Worm (Caenorhabditis elegans) whole organism, L1 larva: ENCODE results near the gene C25F9.16.
A peak's percentile ranks its signal among the peaks of the same experiment; 100 is the strongest.

ENCODE experiments used
- C04F5.9 ChIP-seq: sonication (generic microtip); optimal IDR thresholded peaks from 2 replicates; lab custom pipeline; 2016; ENCODE audit warnings: missing genetic modification characterization, missing compliant biosample characterization
- C16A3.4 ChIP-seq: fragments of 150-350 bp; optimal IDR thresholded peaks from 2 replicates; lab custom pipeline; 2014; ENCODE audit warnings: missing biosample characterization, missing genetic modification characterization
- aha-1 ChIP-seq: fragments of 150-350 bp; optimal IDR thresholded peaks from 2 replicates; lab custom pipeline; 2014; ENCODE audit warnings: missing biosample characterization, missing genetic modification characterization
- ceh-63 ChIP-seq: fragments of 200-800 bp; sonication (Bioruptor generic); optimal IDR thresholded peaks from 2 replicates; lab custom pipeline; 2018; ENCODE audit warnings: mild to moderate bottlenecking, missing genetic modification characterization, missing compliant biosample characterization
- ceh-8 ChIP-seq: fragments of 200-800 bp; sonication (Bioruptor generic); optimal IDR thresholded peaks from 2 replicates; lab custom pipeline; 2018; ENCODE audit warnings: mild to moderate bottlenecking, missing genetic modification characterization, moderate library complexity, missing compliant biosample characterization
- dpl-1 ChIP-seq, 3 experiments: fragments of 150-350 bp in 2 of 3; sonication (generic microtip) in 1 of 3; optimal IDR thresholded peaks; 2 replicates each; lab custom pipeline; 2014 to 2017; ENCODE audit warnings: missing biosample characterization in 3 of 3, missing genetic modification characterization in 3 of 3, missing genetic modification reagents in 3 of 3
- efl-1 ChIP-seq, 4 experiments: fragments of 150-350 bp; optimal IDR thresholded peaks in 3 of 4; peaks in 1 of 4; 1 replicate in 1 of 4; 2 replicates in 3 of 4; lab custom pipeline; 2014; ENCODE audit warnings: missing biosample characterization in 2 of 4, missing genetic modification characterization in 2 of 4, missing genetic modification reagents in 2 of 4
- efl-3 ChIP-seq: fragments of 200-800 bp; sonication (Bioruptor generic); optimal IDR thresholded peaks from 2 replicates; lab custom pipeline; 2018; ENCODE audit warnings: mild to moderate bottlenecking, missing genetic modification characterization, missing compliant biosample characterization
- ets-5 ChIP-seq: fragments of 200-800 bp; sonication (Bioruptor generic); IDR thresholded peaks from 2 replicates; pipeline ENCODE4 v1.3.6; 2022; ENCODE audit warnings: missing genetic modification characterization, missing compliant biosample characterization
- grh-1 ChIP-seq: fragments of 200-800 bp; sonication (Bioruptor generic); IDR thresholded peaks from 2 replicates; pipeline ENCODE4 v1.3.6; 2022; ENCODE audit warnings: missing genetic modification reagents, missing genetic modification characterization, missing compliant biosample characterization
- hlh-17 ChIP-seq: fragments of 200-800 bp; sonication (Bioruptor generic); optimal IDR thresholded peaks from 2 replicates; lab custom pipeline; 2018; ENCODE audit warnings: missing genetic modification characterization, mild to moderate bottlenecking, missing compliant biosample characterization, moderate library complexity, borderline replicate concordance
- irx-1 ChIP-seq: sonication (generic microtip); optimal IDR thresholded peaks from 2 replicates; lab custom pipeline; 2016; ENCODE audit warnings: missing genetic modification characterization, missing compliant biosample characterization
- isw-1 ChIP-seq: fragments of 200-800 bp; sonication (Bioruptor generic); IDR thresholded peaks from 2 replicates; pipeline ENCODE4 v1.3.6; 2022; ENCODE audit warnings: missing genetic modification characterization, missing compliant biosample characterization
- lin-14 ChIP-seq: fragments of 200-800 bp; sonication (Bioruptor generic); optimal IDR thresholded peaks from 2 replicates; lab custom pipeline; 2018; ENCODE audit warnings: mild to moderate bottlenecking, missing genetic modification characterization, moderate library complexity, missing compliant biosample characterization
- lin-15B ChIP-seq: fragments of 150-350 bp; sonication (generic microtip); optimal IDR thresholded peaks from 3 replicates; lab custom pipeline; 2014; ENCODE audit warnings: missing biosample characterization, missing genetic modification characterization
- lin-35 ChIP-seq, 2 experiments: fragments of 150-350 bp; optimal IDR thresholded peaks; 2 replicates each; lab custom pipeline; 2014; ENCODE audit warnings: missing biosample characterization in 2 of 2, missing genetic modification characterization in 2 of 2, missing genetic modification reagents in 2 of 2
- mdl-1 ChIP-seq, 2 experiments: fragments of 150-350 bp; optimal IDR thresholded peaks; 2 replicates each; lab custom pipeline; 2014 to 2017; ENCODE audit warnings: missing biosample characterization in 2 of 2, missing genetic modification characterization in 2 of 2, inconsistent platforms in 1 of 2
- nhr-11 ChIP-seq: fragments of 150-350 bp; optimal IDR thresholded peaks from 2 replicates; lab custom pipeline; 2014; ENCODE audit warnings: missing biosample characterization, missing genetic modification characterization
- nhr-12 ChIP-seq: sonication (generic microtip); optimal IDR thresholded peaks from 2 replicates; lab custom pipeline; 2017; ENCODE audit warnings: missing biosample characterization, missing genetic modification characterization
- nhr-28 ChIP-seq: fragments of 150-350 bp; optimal IDR thresholded peaks from 2 replicates; lab custom pipeline; 2014; ENCODE audit warnings: missing biosample characterization, missing genetic modification characterization
- nhr-85 ChIP-seq: sonication (generic microtip); peaks from one replicate; lab custom pipeline; 2016; ENCODE audit warnings: missing genetic modification characterization, inconsistent platforms, missing compliant biosample characterization
- pag-3 ChIP-seq: sonication (generic microtip); optimal IDR thresholded peaks from 2 replicates; lab custom pipeline; 2017; ENCODE audit warnings: missing genetic modification characterization, mild to moderate bottlenecking, missing compliant biosample characterization, antibody characterized with exemption, borderline replicate concordance; ENCODE audit not compliant: insufficient read depth
- pax-3 ChIP-seq: fragments of 200-800 bp; sonication (Bioruptor generic); optimal IDR thresholded peaks from 2 replicates; lab custom pipeline; 2018; ENCODE audit warnings: mild to moderate bottlenecking, missing genetic modification characterization, moderate library complexity, missing compliant biosample characterization
- skn-1 ChIP-seq: fragments of 150-350 bp; optimal IDR thresholded peaks from 2 replicates; lab custom pipeline; 2014; ENCODE audit warnings: missing biosample characterization, missing genetic modification characterization
- snu-23 ChIP-seq: sonication (generic microtip); optimal IDR thresholded peaks from 2 replicates; lab custom pipeline; 2016; ENCODE audit warnings: missing genetic modification characterization, missing compliant biosample characterization
- tbx-2 ChIP-seq: sonication (generic microtip); optimal IDR thresholded peaks from 2 replicates; lab custom pipeline; 2016; ENCODE audit warnings: missing genetic modification characterization, missing compliant biosample characterization
- unc-62 ChIP-seq: fragments of 150-350 bp; optimal IDR thresholded peaks from 2 replicates; lab custom pipeline; 2014; ENCODE audit warnings: missing biosample characterization, missing genetic modification reagents, missing genetic modification characterization
- unc-86 ChIP-seq: sonication (generic microtip); optimal IDR thresholded peaks from 2 replicates; lab custom pipeline; 2016; ENCODE audit warnings: missing genetic modification characterization, missing compliant biosample characterization
- xbp-1 ChIP-seq: sonication (generic microtip); optimal IDR thresholded peaks from 2 replicates; lab custom pipeline; 2016; ENCODE audit warnings: missing genetic modification characterization, missing compliant biosample characterization
- ztf-11 ChIP-seq, 2 experiments: sonication (generic microtip); optimal IDR thresholded peaks; 2 replicates each; lab custom pipeline; 2016 to 2017; ENCODE audit warnings: missing genetic modification characterization in 2 of 2, missing biosample characterization in 1 of 2, missing compliant biosample characterization in 1 of 2

C25F9.16 gene

DNA sequence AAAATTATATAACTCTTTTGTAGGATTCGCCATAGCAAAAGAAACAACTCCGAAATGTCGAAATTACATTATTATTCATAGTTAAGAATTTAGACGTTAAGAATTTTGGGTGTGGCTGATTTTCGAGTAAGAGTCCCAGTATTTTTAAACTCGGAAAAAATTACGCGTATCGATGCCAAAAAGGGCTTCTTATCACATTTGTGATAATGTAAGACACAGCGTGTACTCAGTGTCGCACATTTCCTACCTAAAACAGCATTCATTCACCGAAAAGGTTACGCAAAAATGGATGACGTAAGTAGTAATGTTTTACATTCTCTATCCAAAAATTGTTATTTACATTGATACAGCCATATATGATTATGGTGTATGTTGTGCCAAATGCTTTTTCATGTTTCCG, 15.4 kb downstream of the C25F9.16 start, which contains the start of gene M04C3.5:
Gene M04C3.5 (plus strand): TSS at position 190 of the 400 bp plus-strand sequence.
- no peak for TF ChIP-seq lin-35 (GFP tag; optimal IDR thresholded peaks at IDR 0.05; lab: Kevin White, UChicago)
- no peak for TF ChIP-seq efl-3
- no peak for TF ChIP-seq skn-1 (tag; lab: Kevin White, UChicago)
- no peak for TF ChIP-seq unc-62 (GFP tag; lab: Kevin White, UChicago)
- no peak for TF ChIP-seq efl-1 (optimal IDR thresholded peaks at IDR 0.05; lab: Kevin White, UChicago)
- no peak for TF ChIP-seq efl-1 (GFP tag; optimal IDR thresholded peaks at IDR 0.05 in 1 of 2; lab: Kevin White, UChicago)
- no peak for TF ChIP-seq pax-3 (tag; lab: Kevin White, UChicago)
- no peak for TF ChIP-seq irx-1 (tag; lab: Kevin White, UChicago)
- TF ChIP-seq nhr-12 (tag; lab: Kevin White, UChicago), result no peak
- no peak for TF ChIP-seq nhr-28 (tag; lab: Kevin White, UChicago)
- no peak for TF ChIP-seq aha-1 (tag; lab: Kevin White, UChicago)
- TF ChIP-seq C16A3.4 (tag; lab: Kevin White, UChicago), result no peak
- no peak for TF ChIP-seq dpl-1 (GFP tag; optimal IDR thresholded peaks at IDR 0.05; lab: Kevin White, UChicago)
- no peak for TF ChIP-seq unc-86 (tag; lab: Kevin White, UChicago)
- TF ChIP-seq snu-23 (GFP tag; lab: Kevin White, UChicago), result no peak
- no peak for TF ChIP-seq ztf-11 (tag; optimal IDR thresholded peaks at IDR 0.05; lab: Kevin White, UChicago)
- TF ChIP-seq xbp-1 (tag; lab: Kevin White, UChicago), result no peak
- TF ChIP-seq tbx-2 (tag; lab: Kevin White, UChicago), result no peak
- TF ChIP-seq pag-3, result no peak
- TF ChIP-seq, all 84 proteins: peak for 0

DNA sequence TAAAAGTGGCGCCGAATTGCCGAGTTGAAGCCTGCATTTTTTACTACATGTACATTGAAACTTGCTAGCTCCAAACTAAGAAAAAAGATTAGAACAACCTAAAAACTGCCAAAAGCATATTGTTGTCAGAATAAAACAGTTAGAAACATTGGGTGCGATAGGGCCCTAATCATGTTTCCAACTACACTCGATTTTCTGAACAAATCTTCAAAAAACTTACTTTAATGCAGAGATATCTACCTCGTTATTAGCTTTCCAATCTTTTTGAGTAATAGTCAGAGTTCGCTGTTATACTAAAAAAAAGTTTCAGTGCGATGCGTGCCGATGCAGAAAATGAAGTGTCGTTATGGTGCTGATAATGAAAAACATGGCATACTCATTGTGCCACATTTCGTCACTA, 21.5 kb downstream of the C25F9.16 start, which contains the start of the genes Y43F8B.13 and Y43F8B.14:
Gene Y43F8B.13 (plus strand): TSS at position 301 of the 400 bp plus-strand sequence.
Gene Y43F8B.14 (minus strand): TSS at position 322 of the 400 bp plus-strand sequence.
- no peak for TF ChIP-seq mdl-1 (tag; optimal IDR thresholded peaks at IDR 0.05; lab: Kevin White, UChicago)
- TF ChIP-seq pax-3 (tag; lab: Kevin White, UChicago), result no peak
- TF ChIP-seq C04F5.9 (tag; lab: Kevin White, UChicago), result no peak
- no peak for TF ChIP-seq hlh-17 (GFP tag; lab: Kevin White, UChicago)
- no peak for TF ChIP-seq ceh-63 (GFP tag; lab: Kevin White, UChicago)

ce11 chrV:19457120-19457519, 22.9 kb downstream of the C25F9.16 start, which contains the start of gene Y43F8B.24:
Gene Y43F8B.24 (plus strand): TSS chrV:19457420.
- TF ChIP-seq efl-1 (optimal IDR thresholded peaks at IDR 0.05; lab: Kevin White, UChicago) (no peak), efl-1 (GFP tag; optimal IDR thresholded peaks at IDR 0.05 in 1 of 2; lab: Kevin White, UChicago) (peak in 1 of 2 experiments; percentile 52), tbx-2 (tag; lab: Kevin White, UChicago) (no peak)

- TF ChIP-seq lin-14 (GFP tag; lab: Kevin White, UChicago), result no peak
- TF ChIP-seq nhr-85 (tag; lab: Kevin White, UChicago), result no peak
- no peak for TF ChIP-seq nhr-11 (tag; lab: Kevin White, UChicago)
- TF ChIP-seq ceh-8 (GFP tag; lab: Kevin White, UChicago), result no peak
- no peak for TF ChIP-seq C16A3.4 (tag; lab: Kevin White, UChicago)
- TF ChIP-seq ets-5 (GFP tag; lab: Robert Waterston, UW), result no peak
- no peak for TF ChIP-seq skn-1 (tag; lab: Kevin White, UChicago)
- no peak for TF ChIP-seq lin-15B (tag; lab: Kevin White, UChicago)
- no peak for TF ChIP-seq hlh-17 (GFP tag; lab: Kevin White, UChicago)
- no peak for TF ChIP-seq tbx-2 (tag; lab: Kevin White, UChicago)
- TF ChIP-seq isw-1 (GFP tag; lab: Robert Waterston, UW), result no peak
- no peak for TF ChIP-seq grh-1 (GFP tag; lab: Robert Waterston, UW)
Measured at ce11 chrV:19462020-19462419, 27.8 kb downstream of the C25F9.16 start, which contains the start of gene Y43F8B.15. Gene Y43F8B.15 (minus strand): TSS chrV:19462120.

DNA sequence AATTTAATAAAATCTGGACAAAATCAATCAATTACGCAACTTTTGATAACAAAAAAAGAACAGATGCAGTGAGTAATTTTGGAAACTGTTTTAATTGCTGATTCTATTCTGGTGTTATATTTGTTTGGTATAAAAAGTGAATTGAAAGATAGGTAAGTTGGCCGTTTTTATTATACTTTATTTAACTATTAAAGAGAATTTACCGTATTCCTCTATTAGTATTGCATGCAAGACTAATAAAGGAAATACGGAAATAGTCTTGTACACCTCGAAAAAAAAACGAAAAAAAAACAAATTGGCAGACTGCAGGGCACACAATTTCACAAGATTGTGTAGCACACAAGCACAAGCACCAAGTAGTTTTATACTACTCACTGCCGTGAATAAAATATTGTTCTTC, 28.4 kb downstream of the C25F9.16 start, which contains the start of gene Y43F8B.25:
Gene Y43F8B.25 (plus strand): TSS at position 301 of the 400 bp plus-strand sequence.
- TF ChIP-seq nhr-85 (tag; lab: Kevin White, UChicago), result no peak
